Worm (Caenorhabditis elegans): ENCODE data around the gene C31B8.9.

- TF ChIP-seq nhr-232 (tag; optimal IDR thresholded peaks at IDR 0.05), result no peak
- TF ChIP-seq C38D4.7 (GFP tag; optimal IDR thresholded peaks at IDR 0.05), result no peak
Measured at ce11 chrV:2934075-2934474, 21.3 kb upstream of the C31B8.9 start, which contains the start of gene srh-247.
